Worm (Caenorhabditis elegans) whole organism, L2 larva: ENCODE data around the gene sqst-4.

Source experiments
- C34F6.9 ChIP-seq: fragments of 150-350 bp; optimal IDR thresholded peaks from 2 replicates; lab custom pipeline; 2014; ENCODE audit warnings: missing biosample characterization, missing genetic modification characterization
- F13H6.1 ChIP-seq: sonication (generic microtip); optimal IDR thresholded peaks from 2 replicates; lab custom pipeline; 2016; ENCODE audit warnings: missing genetic modification characterization, missing compliant biosample characterization
- R02D3.7 ChIP-seq: fragments of 150-350 bp; optimal IDR thresholded peaks from 2 replicates; lab custom pipeline; 2014; ENCODE audit warnings: missing biosample characterization, missing genetic modification characterization
- Y55F3AM.14 ChIP-seq: fragments of 200-800 bp; sonication (Bioruptor generic); optimal IDR thresholded peaks from 2 replicates; lab custom pipeline; 2018; ENCODE audit warnings: mild to moderate bottlenecking, missing genetic modification characterization, missing compliant biosample characterization
- ZK546.5 ChIP-seq: sonication (generic microtip); optimal IDR thresholded peaks from 2 replicates; lab custom pipeline; 2017; ENCODE audit warnings: missing biosample characterization, missing genetic modification characterization
- alr-1 ChIP-seq: fragments of 150-350 bp; optimal IDR thresholded peaks from 2 replicates; lab custom pipeline; 2014; ENCODE audit warnings: missing biosample characterization, missing genetic modification characterization
- aly-2 ChIP-seq: fragments of 150-350 bp; optimal IDR thresholded peaks from 2 replicates; lab custom pipeline; 2014; ENCODE audit warnings: missing biosample characterization, missing genetic modification characterization
- ama-1 ChIP-seq: fragments of 150-350 bp; optimal IDR thresholded peaks from 2 replicates; lab custom pipeline; 2018; ENCODE audit warnings: inconsistent platforms
- blmp-1 ChIP-seq: sonication (generic microtip); optimal IDR thresholded peaks from 2 replicates; lab custom pipeline; 2017; ENCODE audit warnings: missing genetic modification characterization, mild to moderate bottlenecking, missing compliant biosample characterization, antibody characterized with exemption, moderate library complexity; ENCODE audit not compliant: insufficient read depth
- ceh-16 ChIP-seq: fragments of 150-350 bp; optimal IDR thresholded peaks from 2 replicates; lab custom pipeline; 2014; ENCODE audit warnings: missing biosample characterization, missing genetic modification characterization
- ceh-82 ChIP-seq: fragments of 150-350 bp; optimal IDR thresholded peaks from 2 replicates; lab custom pipeline; 2014; ENCODE audit warnings: missing biosample characterization, missing genetic modification characterization
- crh-2 ChIP-seq: sonication (generic microtip); optimal IDR thresholded peaks from 2 replicates; lab custom pipeline; 2017; ENCODE audit warnings: missing biosample characterization, missing genetic modification characterization
- dmd-4 ChIP-seq: sonication (generic microtip); optimal IDR thresholded peaks from 2 replicates; lab custom pipeline; 2017; ENCODE audit warnings: missing biosample characterization, missing genetic modification characterization
- egl-27 ChIP-seq: sonication (generic microtip); optimal IDR thresholded peaks from 3 replicates; lab custom pipeline; 2017; ENCODE audit warnings: missing biosample characterization, missing genetic modification reagents, missing genetic modification characterization
- elt-1 ChIP-seq: fragments of 150-350 bp; optimal IDR thresholded peaks from 2 replicates; lab custom pipeline; 2014; ENCODE audit warnings: missing biosample characterization, missing genetic modification characterization
- elt-3 ChIP-seq: sonication (generic microtip); optimal IDR thresholded peaks from 2 replicates; lab custom pipeline; 2017; ENCODE audit warnings: missing biosample characterization, missing genetic modification characterization
- fos-1 ChIP-seq: fragments of 150-350 bp; optimal IDR thresholded peaks from 2 replicates; lab custom pipeline; 2014; ENCODE audit warnings: missing biosample characterization, missing genetic modification characterization
- gmeb-1 ChIP-seq: fragments of 150-350 bp; optimal IDR thresholded peaks from 2 replicates; lab custom pipeline; 2014; ENCODE audit warnings: missing biosample characterization, missing genetic modification characterization
- lin-11 ChIP-seq: fragments of 150-350 bp; sonication (generic microtip); optimal IDR thresholded peaks from 2 replicates; lab custom pipeline; 2014; ENCODE audit warnings: missing biosample characterization, missing genetic modification characterization, inconsistent platforms, mixed read lengths
- lin-13 ChIP-seq: fragments of 150-350 bp; optimal IDR thresholded peaks from 2 replicates; lab custom pipeline; 2014; ENCODE audit warnings: missing biosample characterization, missing genetic modification reagents, missing genetic modification characterization
- lin-39 ChIP-seq: fragments of 150-350 bp; optimal IDR thresholded peaks from 2 replicates; lab custom pipeline; 2014; ENCODE audit warnings: missing biosample characterization, missing genetic modification reagents, missing genetic modification characterization
- lsy-2 ChIP-seq, 2 experiments: fragments of 150-350 bp in 1 of 2; sonication (generic microtip) in 1 of 2; optimal IDR thresholded peaks; 2 replicates each; lab custom pipeline; 2014 to 2017; ENCODE audit warnings: missing biosample characterization in 2 of 2, missing genetic modification characterization in 2 of 2
- mab-5 ChIP-seq: fragments of 150-350 bp; optimal IDR thresholded peaks from 2 replicates; lab custom pipeline; 2014; ENCODE audit warnings: missing biosample characterization, missing genetic modification characterization
- mbf-1 ChIP-seq: sonication (generic microtip); optimal IDR thresholded peaks from 2 replicates; lab custom pipeline; 2017; ENCODE audit warnings: missing biosample characterization, missing genetic modification characterization
- mdl-1 ChIP-seq, 2 experiments: fragments of 150-350 bp in 1 of 2; sonication (generic microtip) in 1 of 2; optimal IDR thresholded peaks; 2 replicates each; lab custom pipeline; 2017; ENCODE audit warnings: missing biosample characterization in 2 of 2, missing genetic modification characterization in 2 of 2
- nhr-10 ChIP-seq: sonication (generic microtip); optimal IDR thresholded peaks from 2 replicates; lab custom pipeline; 2017; ENCODE audit warnings: missing biosample characterization, missing genetic modification characterization
- nhr-11 ChIP-seq: fragments of 150-350 bp; optimal IDR thresholded peaks from 2 replicates; lab custom pipeline; 2014; ENCODE audit warnings: missing biosample characterization, missing genetic modification characterization
- nhr-12 ChIP-seq: fragments of 150-350 bp; optimal IDR thresholded peaks from 2 replicates; lab custom pipeline; 2014; ENCODE audit warnings: missing biosample characterization, missing genetic modification characterization
- nhr-129 ChIP-seq: fragments of 150-350 bp; optimal IDR thresholded peaks from 2 replicates; lab custom pipeline; 2014; ENCODE audit warnings: missing biosample characterization, missing genetic modification characterization
- nhr-21 ChIP-seq: fragments of 150-350 bp; optimal IDR thresholded peaks from 2 replicates; lab custom pipeline; 2014; ENCODE audit warnings: missing biosample characterization, missing genetic modification characterization
- nhr-23 ChIP-seq: fragments of 150-350 bp; optimal IDR thresholded peaks from 2 replicates; lab custom pipeline; 2014; ENCODE audit warnings: missing biosample characterization, missing genetic modification reagents, missing genetic modification characterization
- nhr-237 ChIP-seq: fragments of 150-350 bp; optimal IDR thresholded peaks from 2 replicates; lab custom pipeline; 2014; ENCODE audit warnings: missing biosample characterization, missing genetic modification characterization
- nhr-25 ChIP-seq: fragments of 150-350 bp; sonication (generic microtip); optimal IDR thresholded peaks from 3 replicates; lab custom pipeline; 2014; ENCODE audit warnings: missing biosample characterization, missing genetic modification characterization
- nhr-6 ChIP-seq: fragments of 150-350 bp; optimal IDR thresholded peaks from 2 replicates; lab custom pipeline; 2014; ENCODE audit warnings: missing biosample characterization, missing genetic modification characterization
- nhr-77 ChIP-seq: fragments of 150-350 bp; optimal IDR thresholded peaks from 2 replicates; lab custom pipeline; 2014; ENCODE audit warnings: missing biosample characterization, missing genetic modification characterization
- peb-1 ChIP-seq: fragments of 150-350 bp; optimal IDR thresholded peaks from 2 replicates; lab custom pipeline; 2014; ENCODE audit warnings: missing biosample characterization, missing genetic modification characterization
- sem-4 ChIP-seq: fragments of 150-350 bp; optimal IDR thresholded peaks from 2 replicates; lab custom pipeline; 2014; ENCODE audit warnings: missing biosample characterization, missing genetic modification reagents, missing genetic modification characterization
- skn-1 ChIP-seq: sonication (generic microtip); optimal IDR thresholded peaks from 2 replicates; lab custom pipeline; 2017; ENCODE audit warnings: missing biosample characterization, missing genetic modification characterization
- sma-3 ChIP-seq: sonication (generic microtip); optimal IDR thresholded peaks from 2 replicates; lab custom pipeline; 2016; ENCODE audit warnings: missing genetic modification reagents, missing genetic modification characterization, missing compliant biosample characterization
- sma-9 ChIP-seq, 2 experiments: fragments of 150-350 bp in 1 of 2; sonication (generic microtip) in 1 of 2; optimal IDR thresholded peaks; 2 replicates each; lab custom pipeline; 2014 to 2016; ENCODE audit warnings: missing genetic modification characterization in 2 of 2, mild to moderate bottlenecking in 1 of 2, missing biosample characterization in 1 of 2, missing compliant biosample characterization in 1 of 2, missing genetic modification reagents in 1 of 2, moderate library complexity in 1 of 2
- snpc-4 ChIP-seq: fragments of 150-350 bp; optimal IDR thresholded peaks from 2 replicates; lab custom pipeline; 2014; ENCODE audit warnings: missing biosample characterization, missing genetic modification characterization
- unc-39 ChIP-seq: fragments of 150-350 bp; optimal IDR thresholded peaks from 2 replicates; lab custom pipeline; 2014; ENCODE audit warnings: missing biosample characterization, missing genetic modification characterization
- unc-55 ChIP-seq: fragments of 150-350 bp; sonication (generic microtip); optimal IDR thresholded peaks from 3 replicates; lab custom pipeline; 2014; ENCODE audit warnings: missing biosample characterization, missing genetic modification reagents, missing genetic modification characterization
- unc-62 ChIP-seq: fragments of 150-350 bp; optimal IDR thresholded peaks from 2 replicates; lab custom pipeline; 2014; ENCODE audit warnings: missing biosample characterization, missing genetic modification reagents, missing genetic modification characterization
- zag-1 ChIP-seq: fragments of 150-350 bp; optimal IDR thresholded peaks from 2 replicates; lab custom pipeline; 2014; ENCODE audit warnings: missing biosample characterization, missing genetic modification characterization
- ztf-1 ChIP-seq: fragments of 200-800 bp; sonication (Bioruptor generic); conservative IDR thresholded peaks from 2 replicates; pipeline ENCODE4 v1.3.6; 2022; ENCODE audit warnings: missing genetic modification characterization, missing compliant biosample characterization
- ztf-11 ChIP-seq: sonication (generic microtip); optimal IDR thresholded peaks from 2 replicates; lab custom pipeline; 2017; ENCODE audit warnings: missing biosample characterization, missing genetic modification characterization
- ztf-4 ChIP-seq: fragments of 150-350 bp; optimal IDR thresholded peaks from 2 replicates; lab custom pipeline; 2014; ENCODE audit warnings: missing biosample characterization, missing genetic modification characterization

sqst-4 gene

DNA sequence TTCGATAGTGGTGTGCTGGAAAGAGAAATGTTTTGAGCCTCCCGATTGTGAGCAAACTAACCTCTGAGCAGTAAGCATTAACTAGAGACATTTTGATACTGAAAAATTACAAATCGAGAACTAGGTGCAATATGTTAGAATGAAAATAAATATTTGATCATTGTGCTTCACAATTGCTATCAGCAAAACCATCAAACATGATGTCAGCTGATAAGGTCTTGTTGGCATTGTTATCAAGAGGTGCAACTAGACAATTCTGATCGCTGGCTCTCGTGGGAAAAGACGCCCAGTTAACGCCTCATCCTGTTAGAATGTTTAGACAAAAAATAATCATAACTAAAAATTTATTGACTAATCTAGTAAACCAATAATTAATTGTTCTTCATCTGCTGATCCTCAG, 6.1 kb downstream of the sqst-4 start, which contains the start of gene comt-2:
Gene comt-2 (minus strand): TSS at position 131 of the 400 bp plus-strand sequence.
- TF ChIP-seq zag-1 (tag; lab: Kevin White, UChicago) (no peak), ceh-82 (tag; lab: Kevin White, UChicago) (no peak), elt-3 (tag; lab: Kevin White, UChicago) (no peak), sma-9 (GFP tag; optimal IDR thresholded peaks at IDR 0.05; lab: Kevin White, UChicago) (peak; percentile 60), sma-9 (tag; optimal IDR thresholded peaks at IDR 0.05; lab: Kevin White, UChicago) (no peak), fos-1 (tag; lab: Kevin White, UChicago) (peak; percentile 72), unc-55 (GFP tag; lab: Kevin White, UChicago) (no peak), nhr-6 (tag; lab: Kevin White, UChicago) (no peak), skn-1 (tag; lab: Kevin White, UChicago) (no peak), nhr-10 (tag; lab: Kevin White, UChicago) (no peak)

DNA sequence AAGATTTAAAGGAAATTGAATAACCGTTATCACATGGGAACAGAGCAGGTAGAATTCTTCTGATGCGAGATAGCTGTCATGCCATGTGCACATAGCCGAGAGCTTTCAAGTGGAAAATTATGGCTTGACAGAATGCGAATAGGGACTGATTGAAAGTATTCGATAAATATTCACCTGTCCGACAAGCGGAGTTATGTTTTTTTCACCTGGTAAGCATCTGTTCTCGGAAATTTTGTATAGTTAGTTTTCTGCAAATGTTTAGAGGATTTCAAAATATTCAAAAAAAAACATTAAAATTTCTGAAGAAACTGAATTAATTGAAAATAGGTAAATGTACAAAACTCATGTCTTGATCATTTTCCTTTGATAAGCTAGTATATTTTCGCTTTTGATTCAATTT, 9.2 kb downstream of the sqst-4 start, which contains the start of gene srh-136:
Gene srh-136 (minus strand): TSS at position 93 of the 400 bp plus-strand sequence.
- TF ChIP-seq alr-1 (tag; lab: Kevin White, UChicago) (no peak), zag-1 (tag; lab: Kevin White, UChicago) (no peak), nhr-12 (tag; lab: Kevin White, UChicago) (no peak), nhr-25 (tag; lab: Kevin White, UChicago) (no peak), unc-62 (GFP tag; lab: Kevin White, UChicago) (no peak), ceh-16 (tag; lab: Kevin White, UChicago) (no peak), blmp-1 (no peak), fos-1 (tag; lab: Kevin White, UChicago) (no peak)

DNA sequence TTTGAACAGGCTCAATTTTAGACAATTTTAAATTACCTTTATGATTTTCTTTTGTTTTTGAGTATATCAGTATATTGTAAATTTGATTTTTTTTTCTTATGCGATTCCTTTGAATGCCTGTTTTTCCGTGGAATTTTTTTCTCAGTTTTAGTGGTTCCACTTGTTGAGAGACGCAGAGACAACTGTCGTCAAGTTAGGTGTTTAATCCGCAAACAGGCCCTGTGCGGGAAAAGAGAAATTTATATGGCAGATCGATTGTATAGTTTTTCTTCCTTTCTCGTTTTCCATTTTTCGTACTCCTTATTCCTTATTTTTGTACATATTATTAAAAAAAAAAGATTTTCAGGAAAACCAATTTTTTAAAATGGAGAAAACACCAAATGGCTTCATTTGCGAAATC, 10.7 kb downstream of the sqst-4 start, which contains the start of gene F36D3.1:
Gene F36D3.1 (plus strand): TSS at position 347 of the 400 bp plus-strand sequence.
- no peak for TF ChIP-seq nhr-21 (tag; lab: Kevin White, UChicago)
- no peak for TF ChIP-seq unc-39 (tag; lab: Kevin White, UChicago)
- no peak for TF ChIP-seq nhr-77
- TF ChIP-seq aly-2 (tag; lab: Kevin White, UChicago) = no peak
- TF ChIP-seq peb-1 (tag; lab: Kevin White, UChicago) = no peak
- TF ChIP-seq lin-13 (GFP tag; lab: Kevin White, UChicago) = peak; percentile 56
- TF ChIP-seq nhr-11 (tag; lab: Kevin White, UChicago) = no peak
- no peak for TF ChIP-seq ztf-4
- no peak for TF ChIP-seq R02D3.7 (tag; lab: Kevin White, UChicago)
- TF ChIP-seq ceh-16 (tag; lab: Kevin White, UChicago) = no peak
- no peak for TF ChIP-seq ceh-82 (tag; lab: Kevin White, UChicago)
- TF ChIP-seq nhr-25 (tag; lab: Kevin White, UChicago) = no peak
- no peak for TF ChIP-seq nhr-10 (tag; lab: Kevin White, UChicago)
- no peak for TF ChIP-seq nhr-6 (tag; lab: Kevin White, UChicago)
- no peak for TF ChIP-seq lin-39 (tag; lab: Kevin White, UChicago)
- no peak for TF ChIP-seq sma-3 (GFP tag; lab: Kevin White, UChicago)
- TF ChIP-seq crh-2 (tag; lab: Kevin White, UChicago) = peak; percentile 34
- peak; percentile 65 for TF ChIP-seq unc-55 (GFP tag; lab: Kevin White, UChicago)
- TF ChIP-seq egl-27 (tag; lab: Kevin White, UChicago) = no peak
- TF ChIP-seq elt-1 (tag; lab: Kevin White, UChicago) = no peak
- no peak for TF ChIP-seq Y55F3AM.14 (GFP tag; lab: Kevin White, UChicago)
- no peak for TF ChIP-seq mdl-1 (tag; optimal IDR thresholded peaks at IDR 0.05; lab: Kevin White, UChicago)
- no peak for TF ChIP-seq nhr-12 (tag; lab: Kevin White, UChicago)
- peak; percentile 80 for TF ChIP-seq gmeb-1 (tag; lab: Kevin White, UChicago)
- peak; percentile 53 for TF ChIP-seq nhr-129 (tag; lab: Kevin White, UChicago)
- TF ChIP-seq lin-11 = no peak
- TF ChIP-seq elt-3 (tag; lab: Kevin White, UChicago) = no peak
- TF ChIP-seq lsy-2 (tag; optimal IDR thresholded peaks at IDR 0.05; lab: Kevin White, UChicago) = peak; percentile 29 to 73
- no peak for TF ChIP-seq unc-62 (GFP tag; lab: Kevin White, UChicago)
- peak; percentile 15 for TF ChIP-seq fos-1 (tag; lab: Kevin White, UChicago)
- TF ChIP-seq ama-1 = no peak
- no peak for TF ChIP-seq zag-1 (tag; lab: Kevin White, UChicago)
- TF ChIP-seq F13H6.1 = no peak
- TF ChIP-seq snpc-4 (tag; lab: Kevin White, UChicago) = peak; percentile 67
- TF ChIP-seq mbf-1 = no peak
- peak; percentile 23 for TF ChIP-seq sem-4 (tag; lab: Kevin White, UChicago)
- TF ChIP-seq ztf-11 = no peak
- TF ChIP-seq dmd-4 (tag; lab: Kevin White, UChicago) = no peak
- TF ChIP-seq alr-1 (tag; lab: Kevin White, UChicago) = no peak
- TF ChIP-seq ztf-1 (GFP tag; lab: Robert Waterston, UW) = no peak
- TF ChIP-seq nhr-23 (tag; lab: Kevin White, UChicago) = no peak
- peak; percentile 43 for TF ChIP-seq C34F6.9 (tag; lab: Kevin White, UChicago)
- TF ChIP-seq blmp-1 = no peak
- no peak for TF ChIP-seq nhr-237
- TF ChIP-seq ZK546.5 (tag; lab: Kevin White, UChicago) = no peak
- TF ChIP-seq mab-5 = no peak
